Worm (Caenorhabditis elegans) whole organism, early embryonic: Measurements from ENCODE around the gene cpr-1.

Source experiments
- aly-1 ChIP-seq: sonication (generic microtip); optimal IDR thresholded peaks from 2 replicates; lab custom pipeline; 2016; ENCODE audit warnings: missing genetic modification characterization, missing compliant biosample characterization
- flt-1 ChIP-seq: fragments of 200-800 bp; sonication (Bioruptor generic); IDR thresholded peaks from 2 replicates; pipeline ENCODE4 v1.3.6; 2022; ENCODE audit warnings: missing genetic modification characterization, missing compliant biosample characterization

DNA sequence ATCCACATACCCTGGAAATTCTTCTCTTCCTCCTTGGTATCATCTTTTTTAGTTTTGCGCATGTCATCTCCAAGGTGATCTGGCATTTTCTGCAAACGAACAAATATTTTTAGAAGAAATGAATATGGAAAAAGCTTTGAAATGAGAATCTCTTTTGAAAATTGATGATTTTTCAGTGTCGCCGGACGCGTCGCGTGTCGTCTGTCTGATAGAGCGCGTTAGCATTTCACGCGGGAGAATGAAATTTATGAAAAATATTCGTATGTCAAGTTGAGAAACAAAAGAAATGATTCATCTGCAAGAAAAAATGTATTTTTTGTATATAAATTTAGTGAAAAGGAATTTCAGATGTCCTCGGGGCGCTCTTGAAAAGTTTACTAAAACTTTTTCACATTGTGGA, 7.0 kb downstream of the cpr-1 start, which contains the start of gene rpt-1:
- TF ChIP-seq flt-1 (GFP tag; lab: Robert Waterston, UW) (no peak), aly-1 (no peak)
